Worm (Caenorhabditis elegans) whole organism, late embryonic: Measurements from ENCODE around the gene sra-11.

Experiments
- C08G9.2 ChIP-seq: sonication (generic microtip); optimal IDR thresholded peaks from 2 replicates; lab custom pipeline; 2016; ENCODE audit warnings: mild to moderate bottlenecking, missing genetic modification characterization, moderate library complexity, missing compliant biosample characterization
- F13H6.1 ChIP-seq: sonication (generic microtip); optimal IDR thresholded peaks from 2 replicates; lab custom pipeline; 2016; ENCODE audit warnings: missing genetic modification characterization, missing compliant biosample characterization
- K09A11.1 ChIP-seq: sonication (generic microtip); optimal IDR thresholded peaks from 2 replicates; lab custom pipeline; 2017; ENCODE audit warnings: antibody characterized with exemption, mild to moderate bottlenecking, missing genetic modification characterization, missing compliant biosample characterization; ENCODE audit not compliant: insufficient read depth
- T23F11.4 ChIP-seq: fragments of 200-800 bp; sonication (Bioruptor generic); optimal IDR thresholded peaks from 2 replicates; lab custom pipeline; 2018; ENCODE audit warnings: mild to moderate bottlenecking, missing genetic modification characterization, missing compliant biosample characterization
- Y22D7AL.16 ChIP-seq: sonication (generic microtip); optimal IDR thresholded peaks from 2 replicates; lab custom pipeline; 2016; ENCODE audit warnings: missing genetic modification characterization, missing compliant biosample characterization
- ama-1 ChIP-seq: fragments of 150-350 bp; optimal IDR thresholded peaks from 2 replicates; lab custom pipeline; 2014
- ceh-14 ChIP-seq: sonication (generic microtip); optimal IDR thresholded peaks from 2 replicates; lab custom pipeline; 2016; ENCODE audit warnings: missing genotype, missing genetic modification characterization, missing compliant biosample characterization
- ceh-18 ChIP-seq: sonication (generic microtip); optimal IDR thresholded peaks from 2 replicates; lab custom pipeline; 2016; ENCODE audit warnings: missing genetic modification characterization, missing compliant biosample characterization
- ceh-19 ChIP-seq: fragments of 200-800 bp; sonication (Bioruptor generic); optimal IDR thresholded peaks from 2 replicates; lab custom pipeline; 2018; ENCODE audit warnings: mild to moderate bottlenecking, missing genetic modification characterization, missing compliant biosample characterization
- ceh-2 ChIP-seq: sonication (generic microtip); optimal IDR thresholded peaks from 2 replicates; lab custom pipeline; 2016; ENCODE audit warnings: missing genotype, missing genetic modification characterization, missing compliant biosample characterization
- ceh-24 ChIP-seq: sonication (generic microtip); optimal IDR thresholded peaks from 2 replicates; lab custom pipeline; 2016; ENCODE audit warnings: mild to moderate bottlenecking, missing genetic modification characterization, missing compliant biosample characterization
- ceh-30 ChIP-seq: fragments of 150-350 bp; optimal IDR thresholded peaks from 2 replicates; lab custom pipeline; 2014; ENCODE audit warnings: missing biosample characterization, missing genetic modification characterization
- ceh-31 ChIP-seq: sonication (generic microtip); optimal IDR thresholded peaks from 2 replicates; lab custom pipeline; 2016; ENCODE audit warnings: missing genetic modification characterization, missing compliant biosample characterization
- ceh-34 ChIP-seq: sonication (generic microtip); optimal IDR thresholded peaks from 2 replicates; lab custom pipeline; 2016; ENCODE audit warnings: mild to moderate bottlenecking, missing genetic modification characterization, missing compliant biosample characterization
- ceh-45 ChIP-seq: fragments of 200-800 bp; sonication (Bioruptor generic); IDR thresholded peaks from 2 replicates; pipeline ENCODE4 v1.3.6; 2022; ENCODE audit warnings: missing genetic modification reagents, missing genetic modification characterization, missing compliant biosample characterization
- ceh-48 ChIP-seq: sonication (generic microtip); optimal IDR thresholded peaks from 2 replicates; lab custom pipeline; 2016; ENCODE audit warnings: missing genetic modification characterization, inconsistent platforms, missing compliant biosample characterization
- ceh-6 ChIP-seq: fragments of 200-800 bp; sonication (Bioruptor generic); optimal IDR thresholded peaks from 2 replicates; lab custom pipeline; 2018; ENCODE audit warnings: mild to moderate bottlenecking, missing genetic modification characterization, missing compliant biosample characterization
- che-1 ChIP-seq: sonication (generic microtip); optimal IDR thresholded peaks from 2 replicates; lab custom pipeline; 2016; ENCODE audit warnings: mild to moderate bottlenecking, missing genetic modification characterization, missing compliant biosample characterization
- elt-2 ChIP-seq: sonication (generic microtip); optimal IDR thresholded peaks from 2 replicates; lab custom pipeline; 2016; ENCODE audit warnings: missing genetic modification reagents, missing genetic modification characterization, missing compliant biosample characterization
- elt-4 ChIP-seq: sonication (generic microtip); optimal IDR thresholded peaks from 2 replicates; lab custom pipeline; 2016; ENCODE audit warnings: missing genetic modification characterization, missing compliant biosample characterization
- ets-4 ChIP-seq: sonication (generic microtip); optimal IDR thresholded peaks from 2 replicates; lab custom pipeline; 2016; ENCODE audit warnings: missing genetic modification characterization, missing compliant biosample characterization
- eyg-1 ChIP-seq: sonication (generic microtip); optimal IDR thresholded peaks from 2 replicates; lab custom pipeline; 2016; ENCODE audit warnings: missing genotype, missing genetic modification characterization, missing compliant biosample characterization
- fkh-10 ChIP-seq: fragments of 150-350 bp; optimal IDR thresholded peaks from 2 replicates; lab custom pipeline; 2014; ENCODE audit warnings: missing biosample characterization, missing genetic modification reagents, missing genetic modification characterization
- fkh-6 ChIP-seq: sonication (generic microtip); optimal IDR thresholded peaks from 2 replicates; lab custom pipeline; 2016; ENCODE audit warnings: missing genetic modification characterization, missing compliant biosample characterization
- gmeb-2 ChIP-seq: sonication (generic microtip); optimal IDR thresholded peaks from 2 replicates; lab custom pipeline; 2016; ENCODE audit warnings: missing genetic modification characterization, inconsistent platforms, missing compliant biosample characterization
- hlh-15 ChIP-seq: sonication (generic microtip); optimal IDR thresholded peaks from 2 replicates; lab custom pipeline; 2016; ENCODE audit warnings: missing genetic modification characterization, missing compliant biosample characterization
- hlh-30 ChIP-seq: sonication (generic microtip); optimal IDR thresholded peaks from 2 replicates; lab custom pipeline; 2017; ENCODE audit warnings: antibody characterized with exemption, missing genetic modification characterization, missing compliant biosample characterization; ENCODE audit not compliant: insufficient read depth
- hlh-6 ChIP-seq: sonication (generic microtip); optimal IDR thresholded peaks from 2 replicates; lab custom pipeline; 2016; ENCODE audit warnings: missing genotype, missing genetic modification characterization, missing compliant biosample characterization
- hlh-8 ChIP-seq: sonication (generic microtip); optimal IDR thresholded peaks from 2 replicates; lab custom pipeline; 2016; ENCODE audit warnings: missing genotype, missing genetic modification characterization, missing compliant biosample characterization
- lim-6 ChIP-seq: sonication (generic microtip); optimal IDR thresholded peaks from 2 replicates; lab custom pipeline; 2016; ENCODE audit warnings: missing genetic modification characterization, missing compliant biosample characterization
- lin-11 ChIP-seq: fragments of 200-800 bp; sonication (Bioruptor generic); optimal IDR thresholded peaks from 2 replicates; lab custom pipeline; 2018; ENCODE audit warnings: mild to moderate bottlenecking, missing genetic modification characterization, missing compliant biosample characterization
- nfya-1 ChIP-seq: sonication (generic microtip); optimal IDR thresholded peaks from 2 replicates; lab custom pipeline; 2017; ENCODE audit warnings: missing genetic modification characterization, mild to moderate bottlenecking, missing compliant biosample characterization, antibody characterized with exemption, moderate library complexity
- nhr-232 ChIP-seq: sonication (generic microtip); optimal IDR thresholded peaks from 2 replicates; lab custom pipeline; 2016; ENCODE audit warnings: missing genetic modification characterization, missing compliant biosample characterization
- pag-3 ChIP-seq: sonication (generic microtip); optimal IDR thresholded peaks from 2 replicates; lab custom pipeline; 2016; ENCODE audit warnings: missing compliant biosample characterization, missing genetic modification characterization, borderline replicate concordance
- pha-2 ChIP-seq: sonication (generic microtip); optimal IDR thresholded peaks from 2 replicates; lab custom pipeline; 2017; ENCODE audit warnings: mild to moderate bottlenecking, missing genetic modification characterization, missing compliant biosample characterization
- pros-1 ChIP-seq: fragments of 150-350 bp; optimal IDR thresholded peaks from 2 replicates; lab custom pipeline; 2014; ENCODE audit warnings: missing biosample characterization, missing genetic modification reagents, missing genetic modification characterization
- ref-2 ChIP-seq: sonication (generic microtip); optimal IDR thresholded peaks from 2 replicates; lab custom pipeline; 2016; ENCODE audit warnings: missing genetic modification characterization, missing compliant biosample characterization
- rnt-1 ChIP-seq: sonication (generic microtip); optimal IDR thresholded peaks from 2 replicates; lab custom pipeline; 2016; ENCODE audit warnings: missing genetic modification characterization, missing compliant biosample characterization
- sdc-2 ChIP-seq: sonication (generic microtip); optimal IDR thresholded peaks from 2 replicates; lab custom pipeline; 2016; ENCODE audit warnings: missing genotype, missing genetic modification characterization, missing compliant biosample characterization
- sox-4 ChIP-seq: sonication (generic microtip); optimal IDR thresholded peaks from 2 replicates; lab custom pipeline; 2017; ENCODE audit warnings: mild to moderate bottlenecking, missing genetic modification characterization, inconsistent platforms, missing compliant biosample characterization
- tbx-2 ChIP-seq: sonication (generic microtip); optimal IDR thresholded peaks from 2 replicates; lab custom pipeline; 2016; ENCODE audit warnings: missing genetic modification characterization, missing compliant biosample characterization
- tbx-7 ChIP-seq: sonication (generic microtip); optimal IDR thresholded peaks from 2 replicates; lab custom pipeline; 2016; ENCODE audit warnings: missing genotype, missing genetic modification characterization, missing compliant biosample characterization
- ttx-3 ChIP-seq: sonication (generic microtip); optimal IDR thresholded peaks from 2 replicates; lab custom pipeline; 2016; ENCODE audit warnings: missing genetic modification reagents, missing genetic modification characterization, missing compliant biosample characterization
- unc-3 ChIP-seq, 2 experiments: fragments of 200-800 bp in 1 of 2; sonication (Bioruptor generic) in 1 of 2; sonication (generic microtip) in 1 of 2; conservative IDR thresholded peaks in 1 of 2; optimal IDR thresholded peaks in 1 of 2; 2 replicates each; pipeline versions ENCODE4 v1.3.6 to Lab custom; 2016 to 2022; ENCODE audit warnings: missing compliant biosample characterization in 2 of 2, missing genetic modification characterization in 2 of 2, missing genetic modification reagents in 1 of 2
- unc-42 ChIP-seq: sonication (generic microtip); optimal IDR thresholded peaks from 2 replicates; lab custom pipeline; 2016; ENCODE audit warnings: missing genotype, missing genetic modification characterization, missing compliant biosample characterization
- unc-55 ChIP-seq: sonication (generic microtip); optimal IDR thresholded peaks from 2 replicates; lab custom pipeline; 2017; ENCODE audit warnings: missing biosample characterization, missing genetic modification reagents, missing genetic modification characterization
- zip-5 ChIP-seq: sonication (generic microtip); optimal IDR thresholded peaks from 2 replicates; lab custom pipeline; 2016; ENCODE audit warnings: missing genetic modification characterization, missing compliant biosample characterization

sra-11 gene

DNA sequence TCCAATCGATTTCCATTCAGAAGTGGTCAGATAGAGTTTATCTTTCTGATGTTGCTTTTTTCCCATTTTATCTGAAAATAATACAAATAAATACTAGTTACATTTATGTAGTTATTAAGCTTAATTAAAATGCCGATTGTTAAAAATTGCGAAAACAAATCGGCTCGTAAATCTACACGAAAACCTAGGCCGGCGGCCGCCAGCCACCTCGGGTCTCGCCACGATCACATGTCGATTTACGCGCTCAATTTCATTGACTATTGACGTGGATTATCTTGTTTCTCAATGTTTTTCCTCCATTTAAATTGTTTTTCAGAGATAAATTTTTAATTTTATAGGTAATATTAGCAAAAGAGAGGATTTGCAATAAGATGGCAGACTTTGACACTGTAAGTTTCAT is 37.6 kb downstream of the sra-11 start, which contains the start of the genes cyn-4 and copz-1:
TSS of gene cyn-4 (minus strand) at position 71 of the 400 bp plus-strand sequence.
TSS of gene copz-1 (plus strand) at position 339 of the 400 bp plus-strand sequence.
- TF ChIP-seq ceh-30 (no peak), ceh-6 (GFP tag; lab: Kevin White, UChicago) (no peak), T23F11.4 (GFP tag; lab: Kevin White, UChicago) (no peak), tbx-2 (tag; lab: Kevin White, UChicago) (peak; percentile 92), hlh-15 (tag; lab: Kevin White, UChicago) (no peak), ceh-18 (tag; lab: Kevin White, UChicago) (no peak), unc-42 (tag; lab: Kevin White, UChicago) (peak; percentile 73), gmeb-2 (no peak), nfya-1 (tag; lab: Kevin White, UChicago) (peak; percentile 60), fkh-6 (tag; lab: Kevin White, UChicago) (no peak), ref-2 (tag; lab: Kevin White, UChicago) (peak; percentile 73), C08G9.2 (tag; lab: Kevin White, UChicago) (peak; percentile 89), Y22D7AL.16 (no peak), che-1 (no peak), ttx-3 (tag; lab: Kevin White, UChicago) (no peak), rnt-1 (peak; percentile 41), ceh-19 (GFP tag; lab: Kevin White, UChicago) (peak; percentile 14), pag-3 (tag; lab: Kevin White, UChicago) (no peak), hlh-8 (tag; lab: Kevin White, UChicago) (peak; percentile 55), unc-55 (no peak), sdc-2 (tag; lab: Kevin White, UChicago) (no peak), eyg-1 (tag; lab: Kevin White, UChicago) (peak; percentile 10), tbx-7 (tag; lab: Kevin White, UChicago) (peak; percentile 78), elt-4 (tag; lab: Kevin White, UChicago) (no peak), hlh-6 (no peak), hlh-30 (tag; lab: Kevin White, UChicago) (peak; percentile 81), sox-4 (no peak), ceh-2 (tag; lab: Kevin White, UChicago) (peak; percentile 92), ama-1 (lab: Kevin White, UChicago) (no peak), ceh-24 (no peak), lim-6 (peak; percentile 48), ceh-31 (tag; lab: Kevin White, UChicago) (peak; percentile 94), zip-5 (tag; lab: Kevin White, UChicago) (peak; percentile 70), ceh-48 (tag; lab: Kevin White, UChicago) (no peak), lin-11 (tag; lab: Kevin White, UChicago) (no peak), fkh-10 (GFP tag; lab: Kevin White, UChicago) (no peak), ets-4 (tag; lab: Kevin White, UChicago) (peak; percentile 87), pros-1 (no peak), pha-2 (tag; lab: Kevin White, UChicago) (no peak), F13H6.1 (peak; percentile 22), elt-2 (peak; percentile 65), nhr-232 (no peak), K09A11.1 (tag; lab: Kevin White, UChicago) (no peak), ceh-45 (GFP tag; lab: Robert Waterston, UW) (no peak), unc-3 (GFP tag; conservative IDR thresholded peaks at IDR 0.05; lab: Robert Waterston, UW) (0 out of 2 replicates have a peak, but pooled peaks have one; percentile 17), unc-3 (tag; optimal IDR thresholded peaks at IDR 0.05; lab: Kevin White, UChicago) (no peak), ceh-14 (peak; percentile 69), ceh-34 (tag; lab: Kevin White, UChicago) (peak; percentile 38)
- TF ChIP-seq, all 69 proteins: peak for 21
